Worm (Caenorhabditis elegans) whole organism, midembryonic: ENCODE results near the gene gop-2.

Experiments
- T22C8.4 ChIP-seq: fragments of 200-800 bp; sonication (Bioruptor generic); IDR thresholded peaks from 2 replicates; pipeline ENCODE4 v1.3.6; 2022; ENCODE audit warnings: missing genetic modification characterization, missing compliant biosample characterization
- cog-1 ChIP-seq: sonication (generic microtip); optimal IDR thresholded peaks from 2 replicates; lab custom pipeline; 2016; ENCODE audit warnings: missing genetic modification characterization, missing compliant biosample characterization
- flt-1 ChIP-seq: fragments of 200-800 bp; sonication (Bioruptor generic); IDR thresholded peaks from 2 replicates; pipeline ENCODE4 v1.3.6; 2022; ENCODE audit warnings: missing genetic modification characterization, missing compliant biosample characterization
- klf-2 ChIP-seq: fragments of 200-800 bp; sonication (Bioruptor generic); conservative IDR thresholded peaks from 2 replicates; pipeline ENCODE4 v1.3.6; 2022; ENCODE audit warnings: missing genetic modification reagents, missing genetic modification characterization, missing compliant biosample characterization
- med-1 ChIP-seq: sonication (generic microtip); optimal IDR thresholded peaks from 2 replicates; lab custom pipeline; 2017; ENCODE audit warnings: missing genetic modification characterization, mild to moderate bottlenecking, missing compliant biosample characterization, antibody characterized with exemption, missing genetic modification reagents; ENCODE audit not compliant: insufficient read depth
- ref-1 ChIP-seq: fragments of 200-800 bp; sonication (Bioruptor generic); conservative IDR thresholded peaks from 2 replicates; pipeline ENCODE4 v1.3.6; 2022; ENCODE audit warnings: missing genetic modification reagents, missing genetic modification characterization, missing compliant biosample characterization
- tab-1 ChIP-seq: fragments of 200-800 bp; sonication (Bioruptor generic); IDR thresholded peaks from 2 replicates; pipeline ENCODE4 v1.3.6; 2022; ENCODE audit warnings: missing genetic modification characterization, missing compliant biosample characterization
- ztf-23 ChIP-seq: fragments of 200-800 bp; sonication (Bioruptor generic); IDR thresholded peaks from 2 replicates; pipeline ENCODE4 v1.3.6; 2022; ENCODE audit warnings: missing genetic modification reagents, missing genetic modification characterization, missing compliant biosample characterization
- ztf-29 ChIP-seq: fragments of 200-800 bp; sonication (Bioruptor generic); IDR thresholded peaks from 2 replicates; pipeline ENCODE4 v1.3.6; 2022; ENCODE audit warnings: missing genetic modification reagents, missing genetic modification characterization, missing compliant biosample characterization

gop-2 gene

ce11 chrIII:5258918-5259317 lies at the start of gene gop-2:
Gene gop-2 (plus strand): TSS chrIII:5259023.
- TF ChIP-seq flt-1: no peak
- no peak for TF ChIP-seq ztf-29 (GFP tag; lab: Robert Waterston, UW)
- no peak for TF ChIP-seq ref-1 (GFP tag; lab: Robert Waterston, UW)
- TF ChIP-seq ztf-23 (GFP tag; lab: Robert Waterston, UW): no peak
- no peak for TF ChIP-seq med-1
- no peak for TF ChIP-seq tab-1 (GFP tag; lab: Robert Waterston, UW)
- TF ChIP-seq cog-1 (tag; lab: Kevin White, UChicago): no peak
- TF ChIP-seq klf-2 (GFP tag; lab: Robert Waterston, UW): no peak
- no peak for TF ChIP-seq T22C8.4 (GFP tag; lab: Robert Waterston, UW)

ce11 chrIII:5210269-5210668 lies 48.6 kb upstream of the gop-2 start:
- TF ChIP-seq ref-1 (GFP tag; lab: Robert Waterston, UW) (no peak), flt-1 (no peak), klf-2 (GFP tag; lab: Robert Waterston, UW) (no peak), ztf-29 (GFP tag; lab: Robert Waterston, UW) (no peak), med-1 (no peak), tab-1 (GFP tag; lab: Robert Waterston, UW) (no peak), cog-1 (tag; lab: Kevin White, UChicago) (no peak), T22C8.4 (GFP tag; lab: Robert Waterston, UW) (no peak), ztf-23 (GFP tag; lab: Robert Waterston, UW) (no peak)

ce11 chrIII:5211137-5211648 lies 47.6 kb upstream of the gop-2 start:
- peak; percentile 88 for TF ChIP-seq tab-1 (GFP tag; lab: Robert Waterston, UW)
- peak; percentile 42; the same call in 1 of the 2 replicates for TF ChIP-seq ztf-29 (GFP tag; lab: Robert Waterston, UW)
- TF ChIP-seq flt-1: peak; percentile 80; the same call in 1 of the 2 replicates
- TF ChIP-seq ztf-23 (GFP tag; lab: Robert Waterston, UW): peak; percentile 78
- peak; percentile 12 for TF ChIP-seq med-1
- peak; percentile 75 for TF ChIP-seq klf-2 (GFP tag; lab: Robert Waterston, UW)
- peak; percentile 65; the same call in 1 of the 2 replicates for TF ChIP-seq ref-1 (GFP tag; lab: Robert Waterston, UW)

- TF ChIP-seq flt-1: no peak
- TF ChIP-seq ztf-23 (GFP tag; lab: Robert Waterston, UW): no peak
- TF ChIP-seq cog-1 (tag; lab: Kevin White, UChicago): no peak
Measured at ce11 chrIII:5214162-5214561, 44.7 kb upstream of the gop-2 start.

- TF ChIP-seq cog-1 (tag; lab: Kevin White, UChicago) (no peak), klf-2 (GFP tag; lab: Robert Waterston, UW) (no peak), tab-1 (GFP tag; lab: Robert Waterston, UW) (no peak), med-1 (no peak), ztf-23 (GFP tag; lab: Robert Waterston, UW) (no peak), ztf-29 (GFP tag; lab: Robert Waterston, UW) (no peak)
Measured at ce11 chrIII:5215375-5215774, 43.4 kb upstream of the gop-2 start, which contains the start of gene ZC155.4. Gene ZC155.4 (minus strand): TSS chrIII:5215475.

- no peak for TF ChIP-seq klf-2 (GFP tag; lab: Robert Waterston, UW)
- no peak for TF ChIP-seq tab-1 (GFP tag; lab: Robert Waterston, UW)
- no peak for TF ChIP-seq flt-1
- TF ChIP-seq med-1: no peak
- TF ChIP-seq T22C8.4 (GFP tag; lab: Robert Waterston, UW): no peak
- TF ChIP-seq ref-1 (GFP tag; lab: Robert Waterston, UW): no peak
- TF ChIP-seq ztf-23 (GFP tag; lab: Robert Waterston, UW): no peak
Measured at ce11 chrIII:5217511-5217910, 41.3 kb upstream of the gop-2 start, which contains the start of gene cutl-19. Gene cutl-19 (minus strand): TSS chrIII:5217611.

- no peak for TF ChIP-seq med-1
- no peak for TF ChIP-seq ztf-23 (GFP tag; lab: Robert Waterston, UW)
- TF ChIP-seq flt-1: no peak
- no peak for TF ChIP-seq T22C8.4 (GFP tag; lab: Robert Waterston, UW)
Measured at ce11 chrIII:5218687-5219086, 40.1 kb upstream of the gop-2 start, which contains the start of gene ZC155.2. Gene ZC155.2 (plus strand): TSS chrIII:5218987.

ce11 chrIII:5221820-5222219 lies 37.0 kb upstream of the gop-2 start:
- TF ChIP-seq ztf-23 (GFP tag; lab: Robert Waterston, UW) (no peak), flt-1 (no peak), T22C8.4 (GFP tag; lab: Robert Waterston, UW) (no peak), klf-2 (GFP tag; lab: Robert Waterston, UW) (no peak), ztf-29 (GFP tag; lab: Robert Waterston, UW) (no peak), ref-1 (GFP tag; lab: Robert Waterston, UW) (no peak), tab-1 (GFP tag; lab: Robert Waterston, UW) (no peak), med-1 (no peak), cog-1 (tag; lab: Kevin White, UChicago) (no peak)

ce11 chrIII:5222777-5223176 lies 36.0 kb upstream of the gop-2 start:
- TF ChIP-seq ztf-29 (GFP tag; lab: Robert Waterston, UW) (no peak), klf-2 (GFP tag; lab: Robert Waterston, UW) (no peak), T22C8.4 (GFP tag; lab: Robert Waterston, UW) (no peak), med-1 (no peak), ref-1 (GFP tag; lab: Robert Waterston, UW) (no peak), cog-1 (tag; lab: Kevin White, UChicago) (no peak)

ce11 chrIII:5224908-5225307 lies 33.9 kb upstream of the gop-2 start:
- TF ChIP-seq T22C8.4 (GFP tag; lab: Robert Waterston, UW) (no peak), ref-1 (GFP tag; lab: Robert Waterston, UW) (no peak), med-1 (no peak), klf-2 (GFP tag; lab: Robert Waterston, UW) (no peak), tab-1 (GFP tag; lab: Robert Waterston, UW) (no peak), ztf-23 (GFP tag; lab: Robert Waterston, UW) (no peak), flt-1 (no peak), ztf-29 (GFP tag; lab: Robert Waterston, UW) (no peak), cog-1 (tag; lab: Kevin White, UChicago) (no peak)
